ENCODE assay signal across 1 fruit fly cellular context in genomic region chr2L:8541469-8542233, dm6.
TF ChIP-seq lines count a peak whose summit lies in the region.

Gene Sema1a (plus strand): TSS chr2L:8542147.

TF ChIP-seq in whole organism, embryonic, 481 proteins besides CTCF, POLR2A, EP300 and RAD21 (continued from another document and continues in another):
- TF ChIP-seq CrebB (tag; optimal IDR thresholded peaks at IDR 0.05; lab: Kevin White, UChicago) (peak; percentile 30), CG3065 (GFP tag; optimal IDR thresholded peaks at IDR 0.05; lab: Kevin White, UChicago) (peak; percentile 16), CG12104 (GFP tag; optimal IDR thresholded peaks at IDR 0.05; lab: Kevin White, UChicago) (no peak), Hey (tag; optimal IDR thresholded peaks at IDR 0.05; lab: Kevin White, UChicago) (no peak), Med (GFP tag; lab: Kevin White, UChicago) (peak; percentile 90), Ravus (GFP tag; IDR thresholded peaks at IDR 0.05; lab: Robert Waterston, UW) (peak; percentile 30), CG33213 (GFP tag; optimal IDR thresholded peaks at IDR 0.05; lab: Kevin White, UChicago) (peak; percentile 25), CG18262 (tag; optimal IDR thresholded peaks at IDR 0.05; lab: Kevin White, UChicago) (peak; percentile 69), Dll (GFP tag; IDR thresholded peaks at IDR 0.05; lab: Robert Waterston, UW; ENCODE audit: partially characterized antibody) (peak; percentile 65), mirr (GFP tag; optimal IDR thresholded peaks at IDR 0.05; lab: Kevin White, UChicago) (peak; percentile 6), Atf3 (GFP tag; optimal IDR thresholded peaks at IDR 0.05; lab: Kevin White, UChicago) (peak; percentile 20), CG8765 (GFP tag; IDR thresholded peaks at IDR 0.05; lab: Robert Waterston, UW) (peak; percentile 50), rib (GFP tag; IDR thresholded peaks at IDR 0.05; lab: Robert Waterston, UW) (0 out of 2 replicates have a peak, but pooled peaks have one; percentile 32), ab (GFP tag; optimal IDR thresholded peaks at IDR 0.05; lab: Kevin White, UChicago) (peak; percentile 22), CG17802 (tag; optimal IDR thresholded peaks at IDR 0.05; lab: Kevin White, UChicago) (no peak), so (GFP tag; IDR thresholded peaks at IDR 0.05; lab: Robert Waterston, UW) (peak; percentile 65; the same call in 2 of the 3 replicates), jigr1 (GFP tag; IDR thresholded peaks at IDR 0.05; lab: Robert Waterston, UW) (no peak; the same call in 2 of the 3 replicates), BtbVII (GFP tag; optimal IDR thresholded peaks at IDR 0.05; lab: Kevin White, UChicago) (peak; percentile 34), CG8281 (tag; optimal IDR thresholded peaks at IDR 0.05; lab: Kevin White, UChicago) (no peak), gcm (GFP tag; optimal IDR thresholded peaks at IDR 0.05; lab: Kevin White, UChicago) (peak; percentile 44), CG17912 (GFP tag; optimal IDR thresholded peaks at IDR 0.05; lab: Kevin White, UChicago) (no peak), CG1233 (GFP tag; optimal IDR thresholded peaks at IDR 0.05; lab: Kevin White, UChicago) (peak; percentile 28), ken (GFP tag; IDR thresholded peaks at IDR 0.05; lab: Robert Waterston, UW) (peak; percentile 74), CG1603 (tag; optimal IDR thresholded peaks at IDR 0.05; lab: Kevin White, UChicago) (peak; percentile 63), CG12744 (GFP tag; optimal IDR thresholded peaks at IDR 0.05; lab: Kevin White, UChicago) (no peak), bab2 (GFP tag; optimal IDR thresholded peaks at IDR 0.05; lab: Kevin White, UChicago) (peak; percentile 15), hb (GFP tag; IDR thresholded peaks at IDR 0.05; lab: Robert Waterston, UW; ENCODE audit: partially characterized antibody) (peak; percentile 64; the same call in 2 of the 3 replicates), bcd (GFP tag; optimal IDR thresholded peaks at IDR 0.05; lab: Kevin White, UChicago) (peak; percentile 61), Bteb2 (GFP tag; optimal IDR thresholded peaks at IDR 0.05; lab: Kevin White, UChicago) (peak; percentile 62), hbn (GFP tag; IDR thresholded peaks at IDR 0.05; lab: Robert Waterston, UW; ENCODE audit: partially characterized antibody) (peak; percentile 77), CG16779 (GFP tag; IDR thresholded peaks at IDR 0.05; lab: Robert Waterston, UW) (no peak), D19B (GFP tag; optimal IDR thresholded peaks at IDR 0.05; lab: Kevin White, UChicago) (peak; percentile 97), YL-1 (GFP tag; optimal IDR thresholded peaks at IDR 0.05; lab: Kevin White, UChicago) (peak; percentile 31), CG6854 (GFP tag; optimal IDR thresholded peaks at IDR 0.05; lab: Kevin White, UChicago) (peak; percentile 59), CG3163 (GFP tag; optimal IDR thresholded peaks at IDR 0.05; lab: Kevin White, UChicago) (peak; percentile 90), az2 (GFP tag; optimal IDR thresholded peaks at IDR 0.05; lab: Kevin White, UChicago) (peak; percentile 81), MTF-1 (GFP tag; optimal IDR thresholded peaks at IDR 0.05; lab: Kevin White, UChicago; ENCODE audit: borderline replicate concordance) (peak; percentile 1), Camta (GFP tag; optimal IDR thresholded peaks at IDR 0.05; lab: Kevin White, UChicago) (peak; percentile 50), CG15073 (GFP tag; optimal IDR thresholded peaks at IDR 0.05; lab: Kevin White, UChicago) (no peak), zfh1 (GFP tag; IDR thresholded peaks at IDR 0.05; lab: Robert Waterston, UW) (peak; percentile 68), CG18476 (GFP tag; optimal IDR thresholded peaks at IDR 0.05; lab: Kevin White, UChicago) (no peak), HLH4C (GFP tag; IDR thresholded peaks at IDR 0.05; lab: Robert Waterston, UW; ENCODE audit: partially characterized antibody) (peak; percentile 83), trh (GFP tag; optimal IDR thresholded peaks at IDR 0.05; lab: Kevin White, UChicago) (no peak), exex (tag; optimal IDR thresholded peaks at IDR 0.05; lab: Kevin White, UChicago) (peak; percentile 14), CG12155 (GFP tag; optimal IDR thresholded peaks at IDR 0.05; lab: Kevin White, UChicago) (peak; percentile 48), dimm (GFP tag; IDR thresholded peaks at IDR 0.05; lab: Robert Waterston, UW) (no peak), repo (GFP tag; optimal IDR thresholded peaks at IDR 0.05; lab: Kevin White, UChicago) (peak; percentile 46), zfh2 (GFP tag; optimal IDR thresholded peaks at IDR 0.05; lab: Kevin White, UChicago) (peak; percentile 60), CG4854 (GFP tag; optimal IDR thresholded peaks at IDR 0.05; lab: Kevin White, UChicago) (no peak), sr (GFP tag; IDR thresholded peaks at IDR 0.05; lab: Robert Waterston, UW) (no peak; the same call in 2 of the 3 replicates), CG16813 (GFP tag; IDR thresholded peaks at IDR 0.05; lab: Robert Waterston, UW; ENCODE audit: partially characterized antibody) (peak; percentile 92), CG4328 (GFP tag; optimal IDR thresholded peaks at IDR 0.05; lab: Kevin White, UChicago) (no peak), pb (GFP tag; optimal IDR thresholded peaks at IDR 0.05; lab: Kevin White, UChicago) (peak; percentile 5), CG11085 (GFP tag; IDR thresholded peaks at IDR 0.05; lab: Robert Waterston, UW) (peak; percentile 47), CG10274 (GFP tag; optimal IDR thresholded peaks at IDR 0.05; lab: Kevin White, UChicago) (no peak), gt (GFP tag; IDR thresholded peaks at IDR 0.05; lab: Robert Waterston, UW) (no peak; the same call in 1 of the 2 replicates), chm (GFP tag; IDR thresholded peaks at IDR 0.05; lab: Robert Waterston, UW) (peak; percentile 73), CG3847 (GFP tag; IDR thresholded peaks at IDR 0.05; lab: Robert Waterston, UW) (no peak; the same call in 1 of the 2 replicates), CG14860 (GFP tag; IDR thresholded peaks at IDR 0.05; lab: Robert Waterston, UW; ENCODE audit: partially characterized antibody) (peak; percentile 65), MESR4 (GFP tag; optimal IDR thresholded peaks at IDR 0.05; lab: Kevin White, UChicago) (no peak), ftz-f1 (GFP tag; optimal IDR thresholded peaks at IDR 0.05; lab: Kevin White, UChicago) (no peak), row (GFP tag; IDR thresholded peaks at IDR 0.05; lab: Robert Waterston, UW) (peak; percentile 92), stwl (tag; optimal IDR thresholded peaks at IDR 0.05; lab: Kevin White, UChicago) (peak; percentile 21), CG18764 (GFP tag; optimal IDR thresholded peaks at IDR 0.05; lab: Kevin White, UChicago) (no peak), Neu2 (GFP tag; optimal IDR thresholded peaks at IDR 0.05; lab: Kevin White, UChicago; ENCODE audit: borderline replicate concordance) (no peak), CG11504 (tag; optimal IDR thresholded peaks at IDR 0.05; lab: Kevin White, UChicago) (peak; percentile 82), CG10431 (GFP tag; optimal IDR thresholded peaks at IDR 0.05; lab: Kevin White, UChicago) (no peak), sim (GFP tag; IDR thresholded peaks at IDR 0.05; lab: Robert Waterston, UW) (no peak; the same call in 1 of the 2 replicates), onecut (GFP tag; IDR thresholded peaks at IDR 0.05; lab: Robert Waterston, UW) (peak; percentile 66), kah (GFP tag; optimal IDR thresholded peaks at IDR 0.05; lab: Kevin White, UChicago) (no peak), Atf-2 (GFP tag; optimal IDR thresholded peaks at IDR 0.05; lab: Kevin White, UChicago) (peak; percentile 47), amos (GFP tag; IDR thresholded peaks at IDR 0.05; lab: Robert Waterston, UW; ENCODE audit: partially characterized antibody) (peak; percentile 83; the same call in 1 of the 2 replicates), gsb-n (tag; optimal IDR thresholded peaks at IDR 0.05; lab: Kevin White, UChicago) (peak; percentile 64), CG3726 (GFP tag; IDR thresholded peaks at IDR 0.05; lab: Robert Waterston, UW) (no peak), CG11456 (GFP tag; IDR thresholded peaks at IDR 0.05; lab: Robert Waterston, UW) (no peak), CG8359 (GFP tag; optimal IDR thresholded peaks at IDR 0.05; lab: Kevin White, UChicago; ENCODE audit: borderline replicate concordance) (no peak), shn (GFP tag; optimal IDR thresholded peaks at IDR 0.05; lab: Kevin White, UChicago) (peak; percentile 34), mam (GFP tag; optimal IDR thresholded peaks at IDR 0.05; lab: Kevin White, UChicago) (peak; percentile 87), chn (GFP tag; optimal IDR thresholded peaks at IDR 0.05; lab: Kevin White, UChicago) (peak; percentile 34), danr (GFP tag; IDR thresholded peaks at IDR 0.05; lab: Robert Waterston, UW) (no peak), unpg (GFP tag; optimal IDR thresholded peaks at IDR 0.05; lab: Kevin White, UChicago) (peak; percentile 92), Elba2 (GFP tag; optimal IDR thresholded peaks at IDR 0.05; lab: Kevin White, UChicago) (peak; percentile 97), Dip3 (GFP tag; optimal IDR thresholded peaks at IDR 0.05; lab: Kevin White, UChicago) (peak; percentile 52), CG13424 (tag; optimal IDR thresholded peaks at IDR 0.05; lab: Kevin White, UChicago) (peak; percentile 36), CG7372 (GFP tag; IDR thresholded peaks at IDR 0.05; lab: Robert Waterston, UW) (peak; percentile 64), gem (tag; optimal IDR thresholded peaks at IDR 0.05; lab: Kevin White, UChicago) (peak; percentile 55), slbo (GFP tag; IDR thresholded peaks at IDR 0.05; lab: Robert Waterston, UW) (peak; percentile 86), CG10366 (GFP tag; IDR thresholded peaks at IDR 0.05; lab: Robert Waterston, UW) (peak; percentile 62), Hr78 (GFP tag; optimal IDR thresholded peaks at IDR 0.05; lab: Kevin White, UChicago) (peak in 1 of 2 experiments; percentile 42), CG13894 (tag; optimal IDR thresholded peaks at IDR 0.05; lab: Kevin White, UChicago) (peak; percentile 25), da (GFP tag; optimal IDR thresholded peaks at IDR 0.05; lab: Kevin White, UChicago) (peak; percentile 25), bbx (GFP tag; IDR thresholded peaks at IDR 0.05; lab: Robert Waterston, UW; ENCODE audit: partially characterized antibody) (peak; percentile 95), CHES-1-like (GFP tag; optimal IDR thresholded peaks at IDR 0.05; lab: Kevin White, UChicago) (peak; percentile 12), ash1 (GFP tag; optimal IDR thresholded peaks at IDR 0.05; lab: Kevin White, UChicago) (no peak), Tbp (GFP tag; optimal IDR thresholded peaks at IDR 0.05; lab: Kevin White, UChicago) (no peak), CG12219 (GFP tag; optimal IDR thresholded peaks at IDR 0.05; lab: Kevin White, UChicago) (peak; percentile 59), Drgx (GFP tag; IDR thresholded peaks at IDR 0.05; lab: Robert Waterston, UW) (peak; percentile 65), al (GFP tag; IDR thresholded peaks at IDR 0.05; lab: Robert Waterston, UW) (no peak; the same call in 1 of the 2 replicates), org-1 (GFP tag; optimal IDR thresholded peaks at IDR 0.05; lab: Kevin White, UChicago) (no peak), CG31224 (GFP tag; IDR thresholded peaks at IDR 0.05; lab: Robert Waterston, UW) (no peak; the same call in none of the 2 replicates), CG14014 (GFP tag; IDR thresholded peaks at IDR 0.05; lab: Robert Waterston, UW) (peak; percentile 75), nau (GFP tag; optimal IDR thresholded peaks at IDR 0.05; lab: Kevin White, UChicago) (peak; percentile 47), oc (tag; optimal IDR thresholded peaks at IDR 0.05; lab: Kevin White, UChicago) (peak; percentile 92), CG7357 (GFP tag; IDR thresholded peaks at IDR 0.05; lab: Robert Waterston, UW) (no peak; the same call in 2 of the 3 replicates), crol (GFP tag; IDR thresholded peaks at IDR 0.05; lab: Robert Waterston, UW) (no peak), ssp (GFP tag; IDR thresholded peaks at IDR 0.05; lab: Robert Waterston, UW) (peak; percentile 27), CG13624 (GFP tag; optimal IDR thresholded peaks at IDR 0.05; lab: Kevin White, UChicago) (peak; percentile 67), CG2712 (tag; optimal IDR thresholded peaks at IDR 0.05; lab: Kevin White, UChicago) (peak; percentile 65), nerfin-2 (GFP tag; IDR thresholded peaks at IDR 0.05; lab: Robert Waterston, UW; ENCODE audit: partially characterized antibody) (peak; percentile 80), bsh (GFP tag; optimal IDR thresholded peaks at IDR 0.05; lab: Kevin White, UChicago) (peak in 1 of 2 experiments; percentile 45), CG7786 (GFP tag; optimal IDR thresholded peaks at IDR 0.05; lab: Kevin White, UChicago) (peak; percentile 33), CG11247 (GFP tag; IDR thresholded peaks at IDR 0.05; lab: Robert Waterston, UW) (peak; percentile 71), CG9797 (GFP tag; optimal IDR thresholded peaks at IDR 0.05; lab: Kevin White, UChicago) (no peak), CG1647 (GFP tag; optimal IDR thresholded peaks at IDR 0.05; lab: Kevin White, UChicago) (peak; percentile 24), gfzf (GFP tag; optimal IDR thresholded peaks at IDR 0.05; lab: Kevin White, UChicago) (no peak), H2.0 (GFP tag; IDR thresholded peaks at IDR 0.05; lab: Robert Waterston, UW) (peak; percentile 76), CG4282 (GFP tag; optimal IDR thresholded peaks at IDR 0.05; lab: Kevin White, UChicago) (peak; percentile 32), ap (GFP tag; IDR thresholded peaks at IDR 0.05; lab: Robert Waterston, UW) (0 out of 2 replicates have a peak, but pooled peaks have one; percentile 40), CG13775 (GFP tag; optimal IDR thresholded peaks at IDR 0.05; lab: Kevin White, UChicago) (peak; percentile 66), Usf (GFP tag; optimal IDR thresholded peaks at IDR 0.05; lab: Kevin White, UChicago) (no peak), lmd (GFP tag; IDR thresholded peaks at IDR 0.05; lab: Robert Waterston, UW) (no peak; the same call in none of the 2 replicates), CG2889 (GFP tag; IDR thresholded peaks at IDR 0.05; lab: Robert Waterston, UW) (peak; percentile 33; the same call in 2 of the 3 replicates), croc (GFP tag; conservative IDR thresholded peaks at IDR 0.05; lab: Robert Waterston, UW) (peak; percentile 33; the same call in 2 of the 3 replicates), Dad (GFP tag; optimal IDR thresholded peaks at IDR 0.05; lab: Kevin White, UChicago) (peak; percentile 30), CG10565 (GFP tag; optimal IDR thresholded peaks at IDR 0.05; lab: Kevin White, UChicago) (no peak), CG4820 (GFP tag; optimal IDR thresholded peaks at IDR 0.05; lab: Kevin White, UChicago) (peak; percentile 29), fu2 (GFP tag; optimal IDR thresholded peaks at IDR 0.05; lab: Kevin White, UChicago) (peak; percentile 22), Bdp1 (GFP tag; optimal IDR thresholded peaks at IDR 0.05; lab: Kevin White, UChicago) (peak; percentile 100), Hr3 (GFP tag; optimal IDR thresholded peaks at IDR 0.05; lab: Kevin White, UChicago) (peak; percentile 47)
